Worm (Caenorhabditis elegans): ENCODE data around the gene cct-5.

Gene cct-5

DNA sequence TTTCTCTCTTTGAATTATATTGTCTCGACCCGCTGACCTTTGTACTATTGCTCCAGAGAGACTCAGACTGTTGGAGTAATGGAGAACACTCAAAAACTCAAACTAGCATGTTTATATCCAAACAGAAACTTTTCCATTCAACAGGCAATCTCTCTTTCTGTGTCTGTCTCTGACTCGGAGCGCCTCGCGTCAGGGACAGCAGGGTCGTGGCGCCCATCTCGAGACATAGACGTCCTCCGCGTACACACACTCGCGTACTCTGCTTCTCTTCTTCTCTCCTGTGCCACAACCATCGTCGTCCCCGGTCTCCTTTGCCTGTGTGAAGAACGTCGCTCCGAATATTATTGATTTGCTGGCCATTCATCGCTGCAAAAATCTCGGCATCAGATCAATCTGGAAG, 44.0 kb upstream of the cct-5 start (continued):
- TF ChIP-seq nhr-47 (tag; optimal IDR thresholded peaks at IDR 0.05) = peak; percentile 44
- TF ChIP-seq rnt-1 (tag; optimal IDR thresholded peaks at IDR 0.05) = peak; percentile 57
- TF ChIP-seq aly-2 (tag; optimal IDR thresholded peaks at IDR 0.05) = no peak
- TF ChIP-seq nhr-28 (tag; optimal IDR thresholded peaks at IDR 0.05) = no peak
- TF ChIP-seq unc-30 (tag; optimal IDR thresholded peaks at IDR 0.05) = no peak
- TF ChIP-seq Y116A8C.19 (tag; optimal IDR thresholded peaks at IDR 0.05; ENCODE audit: borderline replicate concordance) = no peak
- TF ChIP-seq pax-3 (tag; optimal IDR thresholded peaks at IDR 0.05) = no peak
- TF ChIP-seq xbp-1 (tag; optimal IDR thresholded peaks at IDR 0.05) = peak; percentile 15
- TF ChIP-seq lin-14 (GFP tag; optimal IDR thresholded peaks at IDR 0.05) = peak; percentile 97
- no peak for TF ChIP-seq lin-15B (tag; optimal IDR thresholded peaks at IDR 0.05)
- no peak for TF ChIP-seq C34B4.2 (tag; optimal IDR thresholded peaks at IDR 0.05)
- TF ChIP-seq C04F5.9 (tag; optimal IDR thresholded peaks at IDR 0.05) = no peak
- TF ChIP-seq zip-4 (GFP tag; optimal IDR thresholded peaks at IDR 0.05) = no peak
- TF ChIP-seq swsn-7 (tag; optimal IDR thresholded peaks at IDR 0.05) = peak; percentile 65
- no peak for TF ChIP-seq hpl-2 (GFP tag; optimal IDR thresholded peaks at IDR 0.05)
- TF ChIP-seq unc-86 (tag; optimal IDR thresholded peaks at IDR 0.05) = no peak
- peak; percentile 57 for TF ChIP-seq jun-1 (tag; optimal IDR thresholded peaks at IDR 0.05)
- TF ChIP-seq elt-3 (tag; optimal IDR thresholded peaks at IDR 0.05) = peak in 1 of 6 experiments; percentile 39
- TF ChIP-seq blmp-1 (tag; optimal IDR thresholded peaks at IDR 0.05) = no peak
- no peak for TF ChIP-seq ces-1 (GFP tag; optimal IDR thresholded peaks at IDR 0.05)
- no peak for TF ChIP-seq zag-1 (tag; optimal IDR thresholded peaks at IDR 0.05)
- TF ChIP-seq pag-3 (tag; optimal IDR thresholded peaks at IDR 0.05; ENCODE audit: borderline replicate concordance, insufficient read depth) = no peak
- TF ChIP-seq ztf-11 (tag; optimal IDR thresholded peaks at IDR 0.05) = no peak
- TF ChIP-seq efl-1 (optimal IDR thresholded peaks at IDR 0.05) = peak; percentile 55 to 63
- TF ChIP-seq efl-1 (GFP tag; optimal IDR thresholded peaks at IDR 0.05 in 1 of 2) = peak in 1 of 2 experiments; percentile 24
- TF ChIP-seq sup-37 (GFP tag; optimal IDR thresholded peaks at IDR 0.05) = no peak
- no peak for TF ChIP-seq hlh-4 (tag; optimal IDR thresholded peaks at IDR 0.05)
- no peak for TF ChIP-seq sptf-1 (tag; optimal IDR thresholded peaks at IDR 0.05)
- TF ChIP-seq nhr-71 (tag; optimal IDR thresholded peaks at IDR 0.05) = peak; percentile 73
- TF ChIP-seq nhr-77 (tag; optimal IDR thresholded peaks at IDR 0.05) = peak; percentile 83
- TF ChIP-seq lsy-2 (tag; optimal IDR thresholded peaks at IDR 0.05) = peak; percentile 48 to 77
- TF ChIP-seq fkh-4 (tag; optimal IDR thresholded peaks at IDR 0.05; ENCODE audit: borderline replicate concordance) = no peak
- TF ChIP-seq mep-1 (tag; optimal IDR thresholded peaks at IDR 0.05) = peak; percentile 61
- TF ChIP-seq alr-1 (tag; optimal IDR thresholded peaks at IDR 0.05; ENCODE audit: borderline replicate concordance) = no peak
- TF ChIP-seq nhr-90 (tag; optimal IDR thresholded peaks at IDR 0.05; ENCODE audit: poor library complexity) = peak; percentile 24
- TF ChIP-seq mef-2 (tag; optimal IDR thresholded peaks at IDR 0.05) = no peak
- no peak for TF ChIP-seq grh-1 (GFP tag; IDR thresholded peaks at IDR 0.05)
- TF ChIP-seq nhr-12 (tag; optimal IDR thresholded peaks at IDR 0.05) = no peak
- TF ChIP-seq ceh-90 (tag; optimal IDR thresholded peaks at IDR 0.05) = no peak
- no peak for TF ChIP-seq nhr-11 (tag; optimal IDR thresholded peaks at IDR 0.05)
- TF ChIP-seq nhr-85 (tag) = peak; percentile 81
- TF ChIP-seq unc-62 (GFP tag; optimal IDR thresholded peaks at IDR 0.05) = no peak

- TF ChIP-seq Y116A8C.19 (tag; optimal IDR thresholded peaks at IDR 0.05; ENCODE audit: borderline replicate concordance) = no peak
- TF ChIP-seq nhr-85 (tag) = no peak
- no peak for TF ChIP-seq unc-130 (tag; optimal IDR thresholded peaks at IDR 0.05)
- TF ChIP-seq lin-14 (GFP tag; optimal IDR thresholded peaks at IDR 0.05) = no peak
- TF ChIP-seq nhr-28 (tag; optimal IDR thresholded peaks at IDR 0.05) = no peak
- no peak for TF ChIP-seq ceh-90 (tag; optimal IDR thresholded peaks at IDR 0.05)
- no peak for TF ChIP-seq mab-9 (GFP tag; IDR thresholded peaks at IDR 0.05)
- TF ChIP-seq grh-1 (GFP tag; IDR thresholded peaks at IDR 0.05) = no peak
- no peak for TF ChIP-seq nhr-90 (tag; optimal IDR thresholded peaks at IDR 0.05; ENCODE audit: poor library complexity)
- TF ChIP-seq aly-2 (tag; optimal IDR thresholded peaks at IDR 0.05) = no peak
- no peak for TF ChIP-seq C16A3.4 (tag; optimal IDR thresholded peaks at IDR 0.05)
- TF ChIP-seq nhr-11 (tag; optimal IDR thresholded peaks at IDR 0.05) = no peak
- no peak for TF ChIP-seq nhr-12 (tag; optimal IDR thresholded peaks at IDR 0.05)
- no peak for TF ChIP-seq efl-3 (GFP tag; optimal IDR thresholded peaks at IDR 0.05)
- TF ChIP-seq nhr-20 (tag; optimal IDR thresholded peaks at IDR 0.05) = no peak
- TF ChIP-seq nhr-47 (tag; optimal IDR thresholded peaks at IDR 0.05) = no peak
Observed at ce11 chrIII:4548739-4549138, 40.8 kb upstream of the cct-5 start, which contains the start of gene M88.4. M88.4 (plus strand) TSS chrIII:4549039.

All from whole organism, L1 larva.